Worm (Caenorhabditis elegans) whole organism, L4 larva: ENCODE data around the gene C09H10.9.
"Not testable (repeated sequence)": the region's sequence is repeated elsewhere in the genome, so short reads cannot be mapped to it uniquely, and the experiment has no call there.

Experiments used
- F10B5.3 ChIP-seq: sonication (generic microtip); optimal IDR thresholded peaks from 2 replicates; lab custom pipeline; 2016; ENCODE audit warnings: mild to moderate bottlenecking, missing genetic modification characterization, missing compliant biosample characterization
- F37D6.2 ChIP-seq: sonication (generic microtip); optimal IDR thresholded peaks from 2 replicates; lab custom pipeline; 2016; ENCODE audit warnings: mild to moderate bottlenecking, missing genetic modification characterization, missing compliant biosample characterization
- F49E8.2 ChIP-seq: sonication (generic microtip); optimal IDR thresholded peaks from 2 replicates; lab custom pipeline; 2016; ENCODE audit warnings: missing compliant biosample characterization, mild to moderate bottlenecking, missing genetic modification characterization, borderline replicate concordance
- T20F7.1 ChIP-seq: fragments of 200-800 bp; sonication (Bioruptor generic); optimal IDR thresholded peaks from 2 replicates; lab custom pipeline; 2018; ENCODE audit warnings: mild to moderate bottlenecking, missing genetic modification characterization, missing compliant biosample characterization
- Y48G9A.11 ChIP-seq: fragments of 200-800 bp; sonication (Bioruptor generic); IDR thresholded peaks from 2 replicates; pipeline ENCODE4 v1.3.6; 2022; ENCODE audit warnings: missing genetic modification reagents, missing genetic modification characterization, missing compliant biosample characterization
- Y5F2A.4 ChIP-seq: fragments of 200-800 bp; sonication (Bioruptor generic); optimal IDR thresholded peaks from 2 replicates; lab custom pipeline; 2018; ENCODE audit warnings: mild to moderate bottlenecking, missing genetic modification characterization, missing compliant biosample characterization
- aha-1 ChIP-seq: fragments of 150-350 bp; peaks from one replicate; lab custom pipeline; 2014; ENCODE audit warnings: missing biosample characterization, missing genetic modification characterization
- aly-2 ChIP-seq: sonication (generic microtip); optimal IDR thresholded peaks from 2 replicates; lab custom pipeline; 2018; ENCODE audit warnings: missing biosample characterization, missing genetic modification characterization
- arid-1 ChIP-seq: fragments of 200-800 bp; sonication (Bioruptor generic); conservative IDR thresholded peaks from 2 replicates; pipeline ENCODE4 v1.3.6; 2022; ENCODE audit warnings: missing genetic modification reagents, missing genetic modification characterization, missing compliant biosample characterization
- ceh-44 ChIP-seq: fragments of 200-800 bp; sonication (Bioruptor generic); IDR thresholded peaks from 2 replicates; pipeline ENCODE4 v1.3.6; 2022; ENCODE audit warnings: missing genetic modification reagents, missing genetic modification characterization, missing compliant biosample characterization
- ces-1 ChIP-seq: fragments of 150-350 bp; sonication (generic microtip); optimal IDR thresholded peaks from 4 replicates; lab custom pipeline; 2014; ENCODE audit warnings: missing biosample characterization, missing genetic modification reagents, missing genetic modification characterization
- cey-2 ChIP-seq: sonication (generic microtip); optimal IDR thresholded peaks from 3 replicates; lab custom pipeline; 2017; ENCODE audit warnings: missing genetic modification characterization, mild to moderate bottlenecking, missing compliant biosample characterization, antibody characterized with exemption, borderline replicate concordance; ENCODE audit not compliant: insufficient read depth
- daf-16 ChIP-seq, 3 experiments: sonication (generic microtip); optimal IDR thresholded peaks; 2 replicates each; lab custom pipeline; 2016 to 2017; ENCODE audit warnings: missing genetic modification characterization in 3 of 3, missing genetic modification reagents in 3 of 3, mild to moderate bottlenecking in 2 of 3, missing compliant biosample characterization in 2 of 3, missing biosample characterization in 1 of 3, moderate library complexity in 1 of 3
- daf-19 ChIP-seq: fragments of 200-800 bp; sonication (Bioruptor generic); conservative IDR thresholded peaks from 2 replicates; pipeline ENCODE4 v1.3.6; 2022; ENCODE audit warnings: missing genetic modification characterization, missing compliant biosample characterization
- dmd-8 ChIP-seq: fragments of 200-800 bp; sonication (Bioruptor generic); IDR thresholded peaks from 2 replicates; pipeline ENCODE4 v1.3.6; 2022; ENCODE audit warnings: missing genetic modification characterization, missing compliant biosample characterization
- dpl-1 ChIP-seq: fragments of 150-350 bp; optimal IDR thresholded peaks from 2 replicates; lab custom pipeline; 2014; ENCODE audit warnings: missing biosample characterization, missing genetic modification reagents, missing genetic modification characterization
- dve-1 ChIP-seq: sonication (generic microtip); optimal IDR thresholded peaks from 2 replicates; lab custom pipeline; 2017; ENCODE audit warnings: antibody characterized with exemption, mild to moderate bottlenecking, missing genetic modification characterization, missing compliant biosample characterization; ENCODE audit not compliant: insufficient read depth
- egl-43 ChIP-seq: fragments of 200-800 bp; sonication (Bioruptor generic); IDR thresholded peaks from 2 replicates; pipeline ENCODE4 v1.3.6; 2022; ENCODE audit warnings: missing genetic modification reagents, missing genetic modification characterization, missing compliant biosample characterization
- fkh-10 ChIP-seq: fragments of 150-350 bp; optimal IDR thresholded peaks from 2 replicates; lab custom pipeline; 2014; ENCODE audit warnings: missing biosample characterization, missing genetic modification reagents, missing genetic modification characterization
- hif-1 ChIP-seq, 2 experiments: sonication (generic microtip); optimal IDR thresholded peaks; 2 replicates each; lab custom pipeline; 2016 to 2017; ENCODE audit warnings: missing compliant biosample characterization in 2 of 2, missing genetic modification characterization in 2 of 2, missing genetic modification reagents in 2 of 2, missing genotype in 2 of 2, mild to moderate bottlenecking in 1 of 2
- hmg-1.1 ChIP-seq: fragments of 200-800 bp; sonication (Bioruptor generic); IDR thresholded peaks from 2 replicates; pipeline ENCODE4 v1.3.6; 2022; ENCODE audit warnings: missing genetic modification reagents, missing genetic modification characterization, missing compliant biosample characterization
- jun-1 ChIP-seq: fragments of 150-350 bp; optimal IDR thresholded peaks from 2 replicates; lab custom pipeline; 2014; ENCODE audit warnings: missing biosample characterization, missing genetic modification reagents, missing genetic modification characterization
- lim-7 ChIP-seq: fragments of 200-800 bp; sonication (Bioruptor generic); IDR thresholded peaks from 2 replicates; pipeline ENCODE4 v1.3.6; 2022; ENCODE audit warnings: missing genetic modification characterization, missing compliant biosample characterization
- lin-1 ChIP-seq: fragments of 200-800 bp; sonication (Bioruptor generic); IDR thresholded peaks from 2 replicates; pipeline ENCODE4 v1.3.6; 2022; ENCODE audit warnings: missing genetic modification reagents, missing genetic modification characterization, missing compliant biosample characterization
- lin-29 ChIP-seq: fragments of 200-800 bp; sonication (Bioruptor generic); IDR thresholded peaks from 2 replicates; pipeline ENCODE4 v1.3.6; 2022; ENCODE audit warnings: missing genetic modification reagents, missing genetic modification characterization, missing compliant biosample characterization
- lin-38 ChIP-seq: fragments of 200-800 bp; sonication (Bioruptor generic); IDR thresholded peaks from 2 replicates; pipeline ENCODE4 v1.3.6; 2022; ENCODE audit warnings: missing genetic modification reagents, missing genetic modification characterization, missing compliant biosample characterization
- lin-39 ChIP-seq: fragments of 150-350 bp; optimal IDR thresholded peaks from 2 replicates; lab custom pipeline; 2014; ENCODE audit warnings: missing biosample characterization, missing genetic modification reagents, missing genetic modification characterization
- lir-3 ChIP-seq: sonication (generic microtip); optimal IDR thresholded peaks from 2 replicates; lab custom pipeline; 2016; ENCODE audit warnings: mild to moderate bottlenecking, missing genetic modification characterization, missing compliant biosample characterization
- nhr-102 ChIP-seq: sonication (generic microtip); optimal IDR thresholded peaks from 2 replicates; lab custom pipeline; 2016; ENCODE audit warnings: mild to moderate bottlenecking, missing genetic modification characterization, moderate library complexity, missing compliant biosample characterization
- nhr-28 ChIP-seq: fragments of 150-350 bp; optimal IDR thresholded peaks from 2 replicates; lab custom pipeline; 2014; ENCODE audit warnings: missing biosample characterization, missing genetic modification characterization
- nhr-42 ChIP-seq: fragments of 200-800 bp; sonication (Bioruptor generic); IDR thresholded peaks from 2 replicates; pipeline ENCODE4 v1.3.6; 2022; ENCODE audit warnings: missing genetic modification characterization, missing compliant biosample characterization
- nhr-48 ChIP-seq: sonication (generic microtip); optimal IDR thresholded peaks from 2 replicates; lab custom pipeline; 2016; ENCODE audit warnings: mild to moderate bottlenecking, missing genetic modification characterization, missing compliant biosample characterization
- nhr-77 ChIP-seq: fragments of 150-350 bp; optimal IDR thresholded peaks from 2 replicates; lab custom pipeline; 2014; ENCODE audit warnings: missing biosample characterization, missing genetic modification characterization
- pha-4 ChIP-seq, 2 experiments: fragments of 150-350 bp in 1 of 2; fragments of 200-800 bp in 1 of 2; sonication (Bioruptor generic) in 1 of 2; IDR thresholded peaks in 1 of 2; optimal IDR thresholded peaks in 1 of 2; 2 replicates each; pipeline versions ENCODE4 v1.3.6 to Lab custom; 2014 to 2022; ENCODE audit warnings: missing genetic modification characterization in 2 of 2, missing genetic modification reagents in 2 of 2, missing biosample characterization in 1 of 2, missing compliant biosample characterization in 1 of 2
- php-3 ChIP-seq: fragments of 200-800 bp; sonication (Bioruptor generic); IDR thresholded peaks from 2 replicates; pipeline ENCODE4 v1.3.6; 2022; ENCODE audit warnings: missing genetic modification reagents, missing genetic modification characterization, missing compliant biosample characterization
- sdz-12 ChIP-seq: fragments of 200-800 bp; sonication (Bioruptor generic); optimal IDR thresholded peaks from 2 replicates; lab custom pipeline; 2018; ENCODE audit warnings: mild to moderate bottlenecking, missing genetic modification characterization, missing compliant biosample characterization
- snpc-1.2 ChIP-seq: fragments of 200-800 bp; sonication (Bioruptor generic); IDR thresholded peaks from 2 replicates; pipeline ENCODE4 v1.3.6; 2022; ENCODE audit warnings: missing genetic modification reagents, missing genetic modification characterization, missing compliant biosample characterization
- unc-39 ChIP-seq: sonication (generic microtip); optimal IDR thresholded peaks from 2 replicates; lab custom pipeline; 2017; ENCODE audit warnings: missing biosample characterization, missing genetic modification characterization
- unc-62 ChIP-seq, 3 experiments: fragments of 150-350 bp in 1 of 3; sonication (generic microtip); optimal IDR thresholded peaks in 2 of 3; peaks in 1 of 3; 1 replicate in 1 of 3; 2 replicates in 2 of 3; lab custom pipeline; 2014 to 2017; ENCODE audit warnings: missing biosample characterization in 3 of 3, missing genetic modification characterization in 3 of 3, missing genetic modification reagents in 3 of 3, missing genotype in 1 of 3
- vab-7 ChIP-seq: fragments of 200-800 bp; sonication (Bioruptor generic); IDR thresholded peaks from 2 replicates; pipeline ENCODE4 v1.3.6; 2022; ENCODE audit warnings: missing genetic modification reagents, missing genetic modification characterization, missing compliant biosample characterization
- zip-2 ChIP-seq: fragments of 150-350 bp; optimal IDR thresholded peaks from 2 replicates; lab custom pipeline; 2014; ENCODE audit warnings: missing biosample characterization, missing genetic modification characterization

The C09H10.9 gene

DNA sequence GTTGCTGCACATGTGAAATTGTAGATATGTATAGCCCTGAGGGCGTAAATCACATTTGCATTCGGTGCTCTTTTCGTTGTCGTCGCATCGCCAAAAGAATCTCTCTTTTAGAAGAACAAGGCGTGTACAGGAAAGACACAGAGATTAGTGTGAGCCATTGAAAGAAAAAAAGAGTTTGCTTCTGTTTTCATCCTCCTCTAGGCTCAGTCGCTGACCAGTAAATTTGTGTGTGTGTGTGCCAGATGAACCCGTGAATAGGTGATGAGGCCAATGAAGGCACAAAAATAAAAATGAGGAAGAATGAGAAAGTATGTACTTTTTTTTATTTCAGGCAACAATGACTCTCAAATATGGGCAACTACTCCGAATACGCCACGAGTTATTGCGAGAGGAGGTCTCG, 8.2 kb downstream of the C09H10.9 start, which contains the start of gene mat-2:
mat-2 (plus strand) TSS at position 301 of the 400 bp plus-strand sequence.
- TF ChIP-seq hif-1 (tag; optimal IDR thresholded peaks at IDR 0.05; lab: Kevin White, UChicago): no peak
- peak; percentile 5 for TF ChIP-seq aha-1 (tag; lab: Kevin White, UChicago)

- not testable (repeated sequence) for TF ChIP-seq daf-19 (GFP tag; lab: Robert Waterston, UW); aha-1 (tag; lab: Kevin White, UChicago); hmg-1.1 (GFP tag; lab: Robert Waterston, UW)
Observed at ce11 chrII:11121800-11122199, 17.5 kb downstream of the C09H10.9 start, which contains the start of gene W10C6.2. Gene W10C6.2, minus strand, starts transcription at chrII:11121900.

DNA sequence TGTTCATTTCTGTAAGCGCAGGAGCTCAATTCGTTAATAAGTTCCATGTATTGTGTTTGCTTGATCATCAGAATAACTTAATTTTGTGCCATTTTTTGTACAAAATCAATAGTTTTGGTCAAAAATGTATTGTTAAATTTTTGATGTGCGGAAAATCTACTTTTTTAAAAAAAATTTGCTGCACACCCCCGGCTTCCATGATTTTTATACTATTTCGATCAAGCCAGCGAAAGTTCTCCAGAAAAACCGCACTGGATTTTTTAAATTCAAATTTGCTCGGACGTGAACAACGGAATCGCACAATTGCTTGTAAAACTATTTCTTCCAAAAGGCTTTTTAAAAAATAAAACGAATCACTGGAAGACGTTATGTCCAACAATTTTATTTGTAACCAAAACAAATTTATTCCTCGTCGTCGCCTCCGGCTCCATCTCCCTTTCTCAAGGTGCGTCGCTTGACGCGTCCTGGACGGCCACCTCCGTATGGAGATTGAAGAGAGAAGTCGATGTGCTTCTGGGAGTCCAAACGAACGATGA, 20.9 kb downstream of the C09H10.9 start:
- TF ChIP-seq nhr-102 (no peak), dve-1 (tag; lab: Kevin White, UChicago) (no peak), Y5F2A.4 (GFP tag; lab: Kevin White, UChicago) (no peak), hmg-1.1 (GFP tag; lab: Robert Waterston, UW) (no peak), sdz-12 (no peak), arid-1 (GFP tag; lab: Robert Waterston, UW) (peak; percentile 17; the same call in 1 of the 2 replicates), fkh-10 (GFP tag; lab: Kevin White, UChicago) (no peak), lir-3 (tag; lab: Kevin White, UChicago) (no peak), snpc-1.2 (GFP tag; lab: Robert Waterston, UW) (peak; percentile 39; the same call in 1 of the 2 replicates), pha-4 (GFP tag; IDR thresholded peaks at IDR 0.05; lab: Robert Waterston, UW) (0 out of 2 replicates have a peak, but pooled peaks have one; percentile 20), pha-4 (tag; optimal IDR thresholded peaks at IDR 0.05; lab: Kevin White, UChicago) (no peak), unc-62 (GFP tag; optimal IDR thresholded peaks at IDR 0.05 in 1 of 2; lab: Kevin White, UChicago) (no peak), unc-62 (tag; optimal IDR thresholded peaks at IDR 0.05; lab: Kevin White, UChicago) (no peak), lin-29 (no peak), F10B5.3 (tag; lab: Kevin White, UChicago) (no peak), lin-39 (tag; lab: Kevin White, UChicago) (no peak), daf-16 (GFP tag; optimal IDR thresholded peaks at IDR 0.05; lab: Kevin White, UChicago) (no peak), daf-16 (tag; optimal IDR thresholded peaks at IDR 0.05; lab: Kevin White, UChicago) (no peak), dpl-1 (GFP tag; lab: Kevin White, UChicago) (no peak), vab-7 (0 out of 2 replicates have a peak, but pooled peaks have one; percentile 30), ceh-44 (GFP tag; lab: Robert Waterston, UW) (no peak), unc-39 (tag; lab: Kevin White, UChicago) (no peak), nhr-77 (tag; lab: Kevin White, UChicago) (no peak), lin-1 (peak; percentile 9; the same call in 1 of the 2 replicates), F37D6.2 (tag; lab: Kevin White, UChicago) (no peak), zip-2 (tag; lab: Kevin White, UChicago) (no peak), php-3 (no peak), nhr-28 (tag; lab: Kevin White, UChicago) (no peak), hif-1 (tag; optimal IDR thresholded peaks at IDR 0.05; lab: Kevin White, UChicago) (no peak), dmd-8 (no peak; the same call in 1 of the 2 replicates), egl-43 (GFP tag; lab: Robert Waterston, UW) (no peak), lin-38 (GFP tag; lab: Robert Waterston, UW) (peak; percentile 59; the same call in 1 of the 2 replicates), nhr-48 (no peak), nhr-42 (GFP tag; lab: Robert Waterston, UW) (no peak), F49E8.2 (tag; lab: Kevin White, UChicago) (peak; percentile 62), cey-2 (no peak), jun-1 (tag; lab: Kevin White, UChicago) (no peak), T20F7.1 (GFP tag; lab: Kevin White, UChicago) (no peak), Y48G9A.11 (0 out of 2 replicates have a peak, but pooled peaks have one; percentile 34), aly-2 (tag; lab: Kevin White, UChicago) (peak; percentile 45), lim-7 (GFP tag; lab: Robert Waterston, UW) (0 out of 2 replicates have a peak, but pooled peaks have one; percentile 27), ces-1 (GFP tag; lab: Kevin White, UChicago) (no peak), aha-1 (tag; lab: Kevin White, UChicago) (peak; percentile 13)
